Fruit fly (Drosophila melanogaster) whole organism: Measurements from ENCODE around the gene Rrp1.

Experiments
- CG8478 ChIP-seq: fragments of >200 bp; optimal IDR thresholded peaks from 2 replicates; lab custom pipeline; 2018; ENCODE audit warnings: inconsistent platforms
- EcR ChIP-seq, 2 experiments: fragments of >200 bp; optimal IDR thresholded peaks; 2 replicates each; lab custom pipeline; 2017; ENCODE audit warnings: missing biosample characterization in 2 of 2, missing genetic modification characterization in 2 of 2, missing genetic modification reagents in 2 of 2
- pan ChIP-seq: fragments of >200 bp; optimal IDR thresholded peaks from 2 replicates; lab custom pipeline; 2017

dm6 chr2L:2944509-2944908 lies 27.8 kb downstream of the Rrp1 start:
- TF ChIP-seq CG8478 (lab: Kevin White, UChicago) (no peak), EcR (GFP tag; optimal IDR thresholded peaks at IDR 0.05; lab: Kevin White, UChicago) (no peak), pan (lab: Kevin White, UChicago) (no peak)
